Worm (Caenorhabditis elegans) whole organism, late embryonic: ENCODE measurements around the gene srw-61.

ENCODE experiments used
- pha-4 ChIP-seq: fragments of 150-350 bp; optimal IDR thresholded peaks from 2 replicates; lab custom pipeline; 2018; ENCODE audit warnings: missing biosample characterization, missing genetic modification reagents, missing genetic modification characterization
- unc-86 ChIP-seq: sonication (generic microtip); optimal IDR thresholded peaks from 2 replicates; lab custom pipeline; 2016; ENCODE audit warnings: missing genetic modification characterization, missing compliant biosample characterization

DNA sequence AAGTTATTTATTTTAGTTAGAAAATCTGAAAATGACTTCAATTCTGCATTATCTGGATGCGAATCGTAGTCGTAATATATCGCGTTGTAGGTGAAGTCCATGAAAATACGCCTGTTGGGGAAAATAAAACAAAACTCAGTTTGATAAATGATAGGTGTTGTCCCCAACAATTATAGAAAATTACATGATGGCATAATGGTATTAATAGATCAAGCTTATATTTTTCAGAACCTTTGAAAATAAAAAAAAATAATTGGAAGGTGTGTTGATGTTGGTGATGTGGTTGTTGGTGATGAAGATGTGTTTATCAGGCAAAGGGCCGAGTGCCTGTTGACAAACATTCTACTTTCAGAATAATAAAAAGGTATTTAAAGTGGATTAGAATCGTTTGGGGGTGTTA is at the start of gene srw-61:
- TF ChIP-seq unc-86 (tag; lab: Kevin White, UChicago) (no peak), pha-4 (tag; lab: Kevin White, UChicago) (no peak)
